Worm (Caenorhabditis elegans): ENCODE data around the gene F35H8.2.

DNA sequence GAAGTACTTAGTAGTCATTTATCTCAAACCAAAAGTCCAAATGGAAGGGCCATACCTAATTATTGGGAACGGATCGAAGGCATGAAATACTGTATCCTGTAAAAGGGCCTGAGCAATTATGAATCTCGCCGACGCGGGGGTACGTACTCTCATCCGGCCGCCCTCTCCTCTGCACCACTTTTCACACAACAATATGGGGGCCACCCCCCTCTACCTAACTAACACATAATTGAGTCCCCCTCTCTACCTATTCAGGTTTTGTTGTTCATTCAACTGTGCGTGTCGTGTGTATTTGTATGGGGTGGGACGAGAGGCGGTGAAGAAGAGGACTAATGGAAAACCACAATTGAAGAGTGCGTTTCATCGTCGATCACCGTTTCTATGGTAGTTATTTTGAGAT lies 19.1 kb downstream of the F35H8.2 start:
- TF ChIP-seq ztf-11 (tag; optimal IDR thresholded peaks at IDR 0.05), result no peak
- TF ChIP-seq fos-1 (tag; optimal IDR thresholded peaks at IDR 0.05), result no peak
- TF ChIP-seq nhr-12 (tag; optimal IDR thresholded peaks at IDR 0.05), result no peak
- no peak for TF ChIP-seq snpc-4 (tag; optimal IDR thresholded peaks at IDR 0.05)
- TF ChIP-seq C34F6.9 (tag; optimal IDR thresholded peaks at IDR 0.05), result no peak
- no peak for TF ChIP-seq ama-1 (optimal IDR thresholded peaks at IDR 0.05)
- no peak for TF ChIP-seq nhr-6 (tag; optimal IDR thresholded peaks at IDR 0.05)
- no peak for TF ChIP-seq unc-62 (GFP tag; optimal IDR thresholded peaks at IDR 0.05)
- no peak for TF ChIP-seq nhr-237 (tag; optimal IDR thresholded peaks at IDR 0.05)

Measured in whole organism, L2 larva.